4 worm cellular contexts compared by ENCODE assay signal in the genomic region with DNA sequence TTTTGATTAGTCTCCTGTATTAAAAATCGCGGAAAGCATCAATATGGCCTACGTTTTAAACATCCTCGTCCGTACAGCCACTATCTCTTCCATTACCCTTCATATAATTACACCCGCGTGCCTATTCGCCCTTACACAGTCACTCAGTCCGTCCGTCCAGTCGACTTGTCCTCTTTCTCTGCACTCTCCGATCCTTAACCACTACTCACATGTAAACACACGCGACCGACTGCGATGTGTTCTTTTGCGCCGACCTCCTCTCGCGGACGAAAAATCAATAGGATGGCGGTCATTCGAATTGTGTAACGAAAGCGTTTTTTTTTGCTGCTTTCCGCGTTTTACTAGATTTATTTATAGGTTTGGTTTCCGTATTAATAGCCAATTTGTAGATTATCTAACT.
TF ChIP-seq lines count a peak whose summit lies in the region.

A gene (plus strand): TSS at position 342 of the 400 bp plus-strand sequence.

TF ChIP-seq in whole organism, L2 larva, 48 proteins besides CTCF, POLR2A, EP300 and RAD21 (continues in another document):
- TF ChIP-seq unc-55 (GFP tag; optimal IDR thresholded peaks at IDR 0.05; lab: Kevin White, UChicago) (peak; percentile 45), unc-39 (tag; optimal IDR thresholded peaks at IDR 0.05; lab: Kevin White, UChicago) (no peak), mbf-1 (tag; optimal IDR thresholded peaks at IDR 0.05; lab: Kevin White, UChicago) (no peak), gmeb-1 (tag; optimal IDR thresholded peaks at IDR 0.05; lab: Kevin White, UChicago) (peak; percentile 60), lin-11 (tag; optimal IDR thresholded peaks at IDR 0.05; lab: Kevin White, UChicago) (peak; percentile 30), F13H6.1 (tag; optimal IDR thresholded peaks at IDR 0.05; lab: Kevin White, UChicago) (peak; percentile 83), zag-1 (tag; optimal IDR thresholded peaks at IDR 0.05; lab: Kevin White, UChicago) (peak; percentile 15), nhr-12 (tag; optimal IDR thresholded peaks at IDR 0.05; lab: Kevin White, UChicago) (no peak), mdl-1 (tag; optimal IDR thresholded peaks at IDR 0.05; lab: Kevin White, UChicago) (peak; percentile 63 to 94), nhr-129 (tag; optimal IDR thresholded peaks at IDR 0.05; lab: Kevin White, UChicago) (peak; percentile 85), nhr-6 (tag; optimal IDR thresholded peaks at IDR 0.05; lab: Kevin White, UChicago) (peak; percentile 28), sma-3 (GFP tag; optimal IDR thresholded peaks at IDR 0.05; lab: Kevin White, UChicago) (peak; percentile 72), mab-5 (tag; optimal IDR thresholded peaks at IDR 0.05; lab: Kevin White, UChicago) (peak; percentile 13), Y55F3AM.14 (GFP tag; optimal IDR thresholded peaks at IDR 0.05; lab: Kevin White, UChicago) (no peak), nhr-25 (tag; optimal IDR thresholded peaks at IDR 0.05; lab: Kevin White, UChicago) (peak; percentile 79), ztf-4 (tag; optimal IDR thresholded peaks at IDR 0.05; lab: Kevin White, UChicago) (peak; percentile 30), fos-1 (tag; optimal IDR thresholded peaks at IDR 0.05; lab: Kevin White, UChicago) (peak; percentile 88), ceh-82 (tag; optimal IDR thresholded peaks at IDR 0.05; lab: Kevin White, UChicago) (no peak), crh-2 (tag; optimal IDR thresholded peaks at IDR 0.05; lab: Kevin White, UChicago) (peak; percentile 87), ceh-16 (tag; optimal IDR thresholded peaks at IDR 0.05; lab: Kevin White, UChicago) (peak; percentile 65), sma-9 (GFP tag; optimal IDR thresholded peaks at IDR 0.05; lab: Kevin White, UChicago) (peak; percentile 86), sma-9 (tag; optimal IDR thresholded peaks at IDR 0.05; lab: Kevin White, UChicago) (no peak)

TF ChIP-seq in whole organism, L4 larva, 104 proteins besides CTCF, POLR2A, EP300 and RAD21 (continues in another document):
- TF ChIP-seq nhr-102 (tag; optimal IDR thresholded peaks at IDR 0.05; lab: Kevin White, UChicago), result no peak
- peak; percentile 82 for TF ChIP-seq dmd-6 (GFP tag; IDR thresholded peaks at IDR 0.05; lab: Robert Waterston, UW)
- no peak; the same call in 1 of the 2 replicates for TF ChIP-seq T26A8.4 (GFP tag; IDR thresholded peaks at IDR 0.05; lab: Robert Waterston, UW)
- TF ChIP-seq lin-15B (tag; optimal IDR thresholded peaks at IDR 0.05; lab: Kevin White, UChicago), result no peak
- peak; percentile 66 for TF ChIP-seq nhr-48 (tag; optimal IDR thresholded peaks at IDR 0.05; lab: Kevin White, UChicago)
- peak; percentile 85 to 99 for TF ChIP-seq mdl-1 (tag; optimal IDR thresholded peaks at IDR 0.05; lab: Kevin White, UChicago)
- TF ChIP-seq ceh-28 (tag; optimal IDR thresholded peaks at IDR 0.05; lab: Kevin White, UChicago), result peak; percentile 41
- TF ChIP-seq snpc-1.2 (GFP tag; IDR thresholded peaks at IDR 0.05; lab: Robert Waterston, UW), result no peak
- TF ChIP-seq lin-1 (GFP tag; IDR thresholded peaks at IDR 0.05; lab: Robert Waterston, UW), result peak; percentile 60
- TF ChIP-seq aha-1 (tag; lab: Kevin White, UChicago), result peak; percentile 97
- peak; percentile 99 for TF ChIP-seq hlh-30 (tag; optimal IDR thresholded peaks at IDR 0.05; lab: Kevin White, UChicago; ENCODE audit: insufficient read depth)
- TF ChIP-seq zfp-2 (tag; optimal IDR thresholded peaks at IDR 0.05; lab: Kevin White, UChicago), result no peak
- TF ChIP-seq mxl-3 (GFP tag; optimal IDR thresholded peaks at IDR 0.05; lab: Kevin White, UChicago), result peak; percentile 98
- no peak for TF ChIP-seq tag-97 (GFP tag; IDR thresholded peaks at IDR 0.05; lab: Robert Waterston, UW)
- TF ChIP-seq dpl-1 (GFP tag; optimal IDR thresholded peaks at IDR 0.05; lab: Kevin White, UChicago), result peak; percentile 59
- no peak for TF ChIP-seq mdt-29 (GFP tag; IDR thresholded peaks at IDR 0.05; lab: Robert Waterston, UW)
- no peak for TF ChIP-seq ces-1 (GFP tag; optimal IDR thresholded peaks at IDR 0.05; lab: Kevin White, UChicago)
- TF ChIP-seq pqm-1 (tag; optimal IDR thresholded peaks at IDR 0.05; lab: Kevin White, UChicago), result peak; percentile 41
- TF ChIP-seq lim-7 (GFP tag; IDR thresholded peaks at IDR 0.05; lab: Robert Waterston, UW), result no peak
- TF ChIP-seq snpc-4 (tag; optimal IDR thresholded peaks at IDR 0.05; lab: Kevin White, UChicago), result no peak
- TF ChIP-seq set-16 (GFP tag; IDR thresholded peaks at IDR 0.05; lab: Robert Waterston, UW), result peak; percentile 32; the same call in 1 of the 2 replicates
- no peak for TF ChIP-seq unc-130 (GFP tag; optimal IDR thresholded peaks at IDR 0.05; lab: Kevin White, UChicago)
- peak; percentile 43; the same call in 1 of the 2 replicates for TF ChIP-seq madf-9 (GFP tag; conservative IDR thresholded peaks at IDR 0.05; lab: Robert Waterston, UW)

TF ChIP-seq in whole organism, late embryonic, 69 proteins besides CTCF, POLR2A, EP300 and RAD21 (continues in another document):
- TF ChIP-seq sox-4 (tag; optimal IDR thresholded peaks at IDR 0.05; lab: Kevin White, UChicago) (no peak), pros-1 (tag; optimal IDR thresholded peaks at IDR 0.05; lab: Kevin White, UChicago) (peak; percentile 30), eyg-1 (tag; optimal IDR thresholded peaks at IDR 0.05; lab: Kevin White, UChicago) (no peak), pha-2 (tag; optimal IDR thresholded peaks at IDR 0.05; lab: Kevin White, UChicago) (no peak), elt-2 (tag; optimal IDR thresholded peaks at IDR 0.05; lab: Kevin White, UChicago) (no peak), che-1 (tag; optimal IDR thresholded peaks at IDR 0.05; lab: Kevin White, UChicago) (no peak), pqm-1 (tag; optimal IDR thresholded peaks at IDR 0.05; lab: Kevin White, UChicago) (no peak), ceh-45 (GFP tag; IDR thresholded peaks at IDR 0.05; lab: Robert Waterston, UW) (no peak), npax-4 (tag; optimal IDR thresholded peaks at IDR 0.05; lab: Kevin White, UChicago) (no peak), mec-3 (tag; optimal IDR thresholded peaks at IDR 0.05; lab: Kevin White, UChicago; ENCODE audit: borderline replicate concordance) (no peak), odd-2 (tag; optimal IDR thresholded peaks at IDR 0.05; lab: Kevin White, UChicago) (no peak), ceh-22 (tag; optimal IDR thresholded peaks at IDR 0.05; lab: Kevin White, UChicago) (no peak), gmeb-2 (tag; optimal IDR thresholded peaks at IDR 0.05; lab: Kevin White, UChicago) (no peak), madf-2 (tag; optimal IDR thresholded peaks at IDR 0.05; lab: Kevin White, UChicago) (no peak), hlh-30 (tag; optimal IDR thresholded peaks at IDR 0.05; lab: Kevin White, UChicago; ENCODE audit: insufficient read depth) (peak; percentile 95), ama-1 (optimal IDR thresholded peaks at IDR 0.05; lab: Kevin White, UChicago) (no peak), pax-1 (tag; optimal IDR thresholded peaks at IDR 0.05; lab: Kevin White, UChicago) (peak; percentile 33), tbx-2 (tag; optimal IDR thresholded peaks at IDR 0.05; lab: Kevin White, UChicago) (peak; percentile 42), hlh-15 (tag; optimal IDR thresholded peaks at IDR 0.05; lab: Kevin White, UChicago) (no peak), ets-4 (tag; optimal IDR thresholded peaks at IDR 0.05; lab: Kevin White, UChicago) (no peak), pat-9 (tag; optimal IDR thresholded peaks at IDR 0.05; lab: Kevin White, UChicago) (no peak), ceh-31 (tag; optimal IDR thresholded peaks at IDR 0.05; lab: Kevin White, UChicago) (peak; percentile 86), nhr-232 (tag; optimal IDR thresholded peaks at IDR 0.05; lab: Kevin White, UChicago) (no peak), ceh-19 (GFP tag; optimal IDR thresholded peaks at IDR 0.05; lab: Kevin White, UChicago) (peak; percentile 27), dve-1 (tag; optimal IDR thresholded peaks at IDR 0.05; lab: Kevin White, UChicago) (no peak)

TF ChIP-seq in whole organism, mixed stage, embryonic, 35 proteins besides CTCF, POLR2A, EP300 and RAD21 (continues in another document):
- TF ChIP-seq ham-2 (GFP tag; optimal IDR thresholded peaks at IDR 0.05; lab: Kevin White, UChicago), result peak; percentile 46
- TF ChIP-seq snpc-4 (tag; optimal IDR thresholded peaks at IDR 0.05; lab: Kevin White, UChicago), result no peak
- no peak for TF ChIP-seq ceh-39 (tag; optimal IDR thresholded peaks at IDR 0.05; lab: Kevin White, UChicago)
- no peak for TF ChIP-seq elt-1 (tag; optimal IDR thresholded peaks at IDR 0.05; lab: Kevin White, UChicago; ENCODE audit: borderline replicate concordance, insufficient read depth)
- peak; percentile 28 for TF ChIP-seq ceh-43 (GFP tag; optimal IDR thresholded peaks at IDR 0.05; lab: Kevin White, UChicago)
- peak; percentile 47 for TF ChIP-seq lin-13 (tag; optimal IDR thresholded peaks at IDR 0.05; lab: Kevin White, UChicago)
- peak; percentile 31 for TF ChIP-seq ztf-11 (tag; optimal IDR thresholded peaks at IDR 0.05; lab: Kevin White, UChicago)
- TF ChIP-seq mls-2 (tag; optimal IDR thresholded peaks at IDR 0.05; lab: Kevin White, UChicago), result peak; percentile 62
- no peak for TF ChIP-seq nhr-76 (tag; optimal IDR thresholded peaks at IDR 0.05; lab: Kevin White, UChicago)
- peak; percentile 96 for TF ChIP-seq pha-4 (tag; optimal IDR thresholded peaks at IDR 0.05; lab: Kevin White, UChicago)
- no peak for TF ChIP-seq lin-32 (GFP tag; optimal IDR thresholded peaks at IDR 0.05; lab: Kevin White, UChicago)
- peak; percentile 24 for TF ChIP-seq unc-62 (GFP tag; optimal IDR thresholded peaks at IDR 0.05; lab: Kevin White, UChicago)
- TF ChIP-seq bed-3 (GFP tag; optimal IDR thresholded peaks at IDR 0.05; lab: Kevin White, UChicago), result no peak
- TF ChIP-seq nhr-2 (tag; optimal IDR thresholded peaks at IDR 0.05; lab: Kevin White, UChicago), result peak; percentile 14
- TF ChIP-seq sptf-1 (tag; optimal IDR thresholded peaks at IDR 0.05; lab: Kevin White, UChicago), result peak; percentile 13
- no peak for TF ChIP-seq unc-39 (tag; optimal IDR thresholded peaks at IDR 0.05; lab: Kevin White, UChicago)
- no peak for TF ChIP-seq zip-8 (tag; optimal IDR thresholded peaks at IDR 0.05; lab: Kevin White, UChicago)
- no peak for TF ChIP-seq elt-3 (tag; optimal IDR thresholded peaks at IDR 0.05; lab: Kevin White, UChicago)
- peak; percentile 44 for TF ChIP-seq drap-1 (GFP tag; optimal IDR thresholded peaks at IDR 0.05; lab: Kevin White, UChicago)
- TF ChIP-seq nhr-28 (tag; optimal IDR thresholded peaks at IDR 0.05; lab: Kevin White, UChicago), result no peak
- no peak for TF ChIP-seq unc-120 (tag; optimal IDR thresholded peaks at IDR 0.05; lab: Kevin White, UChicago; ENCODE audit: poor library complexity, severe bottlenecking)
- TF ChIP-seq tbx-8 (GFP tag; optimal IDR thresholded peaks at IDR 0.05; lab: Kevin White, UChicago), result no peak
- TF ChIP-seq lsy-2 (tag; optimal IDR thresholded peaks at IDR 0.05; lab: Kevin White, UChicago), result peak; percentile 31
- TF ChIP-seq ces-1 (GFP tag; optimal IDR thresholded peaks at IDR 0.05; lab: Kevin White, UChicago), result peak; percentile 51
- no peak for TF ChIP-seq cnd-1 (tag; optimal IDR thresholded peaks at IDR 0.05; lab: Kevin White, UChicago)
- no peak for TF ChIP-seq hlh-1 (tag; optimal IDR thresholded peaks at IDR 0.05; lab: Kevin White, UChicago)
- TF ChIP-seq M03D4.4 (tag; optimal IDR thresholded peaks at IDR 0.05; lab: Kevin White, UChicago), result peak; percentile 24
- TF ChIP-seq sem-2 (GFP tag; optimal IDR thresholded peaks at IDR 0.05; lab: Kevin White, UChicago), result no peak
